Worm (Caenorhabditis elegans) whole organism, dauer: ENCODE results near the gene B0310.3.

Source experiments
- unc-62 ChIP-seq: sonication (generic microtip); optimal IDR thresholded peaks from 2 replicates; lab custom pipeline; 2017; ENCODE audit warnings: missing biosample characterization, missing genetic modification reagents, missing genetic modification characterization

B0310.3 gene

ce11 chrX:524498-524897 is 3.7 kb upstream of the B0310.3 start:
- no peak for TF ChIP-seq unc-62 (GFP tag; lab: Kevin White, UChicago)

ce11 chrX:514023-514422 is 6.8 kb downstream of the B0310.3 start:
- no peak for TF ChIP-seq unc-62 (GFP tag; lab: Kevin White, UChicago)

DNA sequence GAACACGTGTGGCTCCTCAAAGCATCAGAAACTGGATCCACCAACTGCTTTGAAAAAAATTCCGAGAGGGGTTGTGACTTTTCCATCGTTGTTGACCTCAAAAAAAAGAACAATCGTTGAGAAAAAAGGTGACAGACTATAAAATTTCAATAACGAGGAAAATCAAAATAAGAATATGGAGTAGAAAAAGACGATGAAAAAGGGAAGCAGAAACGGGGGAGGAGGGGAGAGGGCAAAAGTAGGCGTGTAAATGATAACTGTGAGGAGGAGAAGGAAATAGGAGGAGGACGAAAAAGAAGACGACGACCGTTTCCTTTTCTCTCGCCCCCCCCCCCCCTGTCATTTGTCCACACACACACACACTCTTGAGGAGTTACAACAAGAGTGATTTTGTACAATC is 13.9 kb downstream of the B0310.3 start, which contains the start of gene B0310.2:
B0310.2 (minus strand) TSS at position 101 of the 400 bp plus-strand sequence.
- TF ChIP-seq unc-62 (GFP tag; lab: Kevin White, UChicago): no peak

- no peak for TF ChIP-seq unc-62 (GFP tag; lab: Kevin White, UChicago)
Observed at ce11 chrX:505014-505413, 15.8 kb downstream of the B0310.3 start.

- no peak for TF ChIP-seq unc-62 (GFP tag; lab: Kevin White, UChicago)
Observed at ce11 chrX:504046-504843, 16.5 kb downstream of the B0310.3 start.

ce11 chrX:498640-499039 is 22.1 kb downstream of the B0310.3 start:
- TF ChIP-seq unc-62 (GFP tag; lab: Kevin White, UChicago): no peak

DNA sequence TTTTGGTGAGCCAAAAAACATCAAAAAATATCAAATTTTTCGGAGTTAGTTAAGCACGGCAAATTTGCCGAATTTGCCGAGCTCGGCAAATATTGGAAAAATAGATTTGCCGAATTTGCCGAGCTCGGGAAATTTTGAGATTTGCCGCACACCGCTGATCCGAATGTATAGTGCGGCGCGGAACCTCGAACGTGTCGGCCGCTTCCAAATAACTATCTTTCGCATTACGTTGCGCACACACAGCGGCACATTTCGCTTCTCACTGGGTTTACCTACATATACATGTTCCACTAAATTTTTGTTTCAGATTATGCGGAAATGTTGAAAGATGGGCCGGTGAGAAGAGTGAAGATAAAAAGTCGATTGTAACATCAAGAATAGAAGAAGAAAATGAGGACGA is 24.0 kb downstream of the B0310.3 start:
- TF ChIP-seq unc-62 (GFP tag; lab: Kevin White, UChicago): no peak

- no peak for TF ChIP-seq unc-62 (GFP tag; lab: Kevin White, UChicago)
Observed at ce11 chrX:492919-493318, 27.9 kb downstream of the B0310.3 start, which contains the start of gene B0310.1. TSS of gene B0310.1 (plus strand) at chrX:493228.

ce11 chrX:489635-490105 is 31.1 kb downstream of the B0310.3 start, which contains the start of gene egl-17:
TSS of gene egl-17 (plus strand) at chrX:489685.
- TF ChIP-seq unc-62 (GFP tag; lab: Kevin White, UChicago): no peak

ce11 chrX:487669-488068 is 33.1 kb downstream of the B0310.3 start:
- TF ChIP-seq unc-62 (GFP tag; lab: Kevin White, UChicago): no peak

DNA sequence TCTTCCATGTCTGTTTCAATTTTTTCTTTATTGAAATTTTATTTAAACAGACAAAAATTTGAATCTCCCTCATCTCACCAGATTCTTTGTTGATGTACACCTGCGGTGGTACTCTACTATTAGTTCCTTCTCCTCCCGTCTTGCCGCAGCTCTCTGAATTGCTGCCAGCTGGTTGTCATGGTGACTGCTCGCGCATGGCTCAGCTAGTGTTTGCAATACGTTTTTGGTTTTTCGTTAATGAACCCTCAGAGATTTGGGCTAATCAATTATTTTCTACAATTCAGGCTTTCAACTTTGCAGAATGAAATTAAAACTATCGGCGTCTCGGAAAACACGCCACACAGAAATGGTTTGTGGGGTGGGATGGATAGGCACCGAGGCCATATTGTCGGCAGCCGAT is 39.6 kb downstream of the B0310.3 start, which contains the start of gene che-2:
che-2 (plus strand) TSS at position 301 of the 400 bp plus-strand sequence.
- no peak for TF ChIP-seq unc-62 (GFP tag; lab: Kevin White, UChicago)

- TF ChIP-seq unc-62 (GFP tag; lab: Kevin White, UChicago): no peak
Observed at ce11 chrX:476261-476660, 44.5 kb downstream of the B0310.3 start, which contains the start of gene F38G1.3. TSS of gene F38G1.3 (plus strand) at chrX:476561.

ce11 chrX:467338-467823 is 53.4 kb downstream of the B0310.3 start:
- no peak for TF ChIP-seq unc-62 (GFP tag; lab: Kevin White, UChicago)

DNA sequence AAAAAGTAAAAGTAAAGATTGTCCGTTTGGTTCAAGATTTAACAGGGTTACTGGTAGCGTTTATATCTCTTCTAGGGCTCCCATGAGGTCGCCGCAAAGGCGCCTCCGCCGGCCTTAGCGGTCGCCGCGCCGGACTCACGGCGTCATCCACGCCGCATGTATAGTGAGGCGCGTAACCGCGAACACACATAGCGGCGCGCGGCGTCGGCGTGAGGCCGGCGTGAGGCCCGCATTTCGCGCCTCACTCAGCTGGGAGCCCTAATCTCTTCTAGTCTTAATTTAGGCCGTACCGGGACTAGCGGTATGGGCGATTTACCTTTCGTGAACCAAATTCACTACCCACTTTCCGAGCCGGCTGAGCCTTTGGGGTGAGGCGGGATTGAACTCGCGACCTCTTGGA is 59.2 kb downstream of the B0310.3 start:
- TF ChIP-seq unc-62 (GFP tag; lab: Kevin White, UChicago): no peak
